Worm (Caenorhabditis elegans) whole organism, midembryonic: ENCODE measurements around the gene C44H9.6.

Experiments
- T22C8.4 ChIP-seq: fragments of 200-800 bp; sonication (Bioruptor generic); IDR thresholded peaks from 2 replicates; pipeline ENCODE4 v1.3.6; 2022; ENCODE audit warnings: missing genetic modification characterization, missing compliant biosample characterization
- cog-1 ChIP-seq: sonication (generic microtip); optimal IDR thresholded peaks from 2 replicates; lab custom pipeline; 2016; ENCODE audit warnings: missing genetic modification characterization, missing compliant biosample characterization
- flt-1 ChIP-seq: fragments of 200-800 bp; sonication (Bioruptor generic); IDR thresholded peaks from 2 replicates; pipeline ENCODE4 v1.3.6; 2022; ENCODE audit warnings: missing genetic modification characterization, missing compliant biosample characterization
- klf-2 ChIP-seq: fragments of 200-800 bp; sonication (Bioruptor generic); conservative IDR thresholded peaks from 2 replicates; pipeline ENCODE4 v1.3.6; 2022; ENCODE audit warnings: missing genetic modification reagents, missing genetic modification characterization, missing compliant biosample characterization
- ref-1 ChIP-seq: fragments of 200-800 bp; sonication (Bioruptor generic); conservative IDR thresholded peaks from 2 replicates; pipeline ENCODE4 v1.3.6; 2022; ENCODE audit warnings: missing genetic modification reagents, missing genetic modification characterization, missing compliant biosample characterization
- tab-1 ChIP-seq: fragments of 200-800 bp; sonication (Bioruptor generic); IDR thresholded peaks from 2 replicates; pipeline ENCODE4 v1.3.6; 2022; ENCODE audit warnings: missing genetic modification characterization, missing compliant biosample characterization
- ztf-23 ChIP-seq: fragments of 200-800 bp; sonication (Bioruptor generic); IDR thresholded peaks from 2 replicates; pipeline ENCODE4 v1.3.6; 2022; ENCODE audit warnings: missing genetic modification reagents, missing genetic modification characterization, missing compliant biosample characterization
- ztf-29 ChIP-seq: fragments of 200-800 bp; sonication (Bioruptor generic); IDR thresholded peaks from 2 replicates; pipeline ENCODE4 v1.3.6; 2022; ENCODE audit warnings: missing genetic modification reagents, missing genetic modification characterization, missing compliant biosample characterization

DNA sequence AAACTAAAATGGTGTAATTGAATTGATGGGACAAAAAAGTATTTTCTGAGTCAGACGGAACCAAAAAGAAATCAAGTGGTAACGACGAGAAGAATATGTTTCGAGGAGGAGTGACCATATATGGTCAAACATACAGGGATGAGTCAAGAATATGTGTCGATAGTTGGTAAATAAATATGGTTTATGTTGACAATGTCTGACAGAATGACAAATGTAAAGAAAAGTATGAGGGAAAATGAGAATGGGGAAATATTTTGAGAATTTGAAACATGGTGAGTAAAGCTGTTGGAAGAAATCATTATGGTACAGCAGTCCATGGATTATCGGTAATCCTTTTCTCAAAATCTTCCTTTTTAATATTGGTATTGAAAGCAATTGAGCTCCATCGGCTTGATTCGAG lies 22.9 kb upstream of the C44H9.6 start, which contains the start of gene nspg-1:
- no peak for TF ChIP-seq flt-1 (GFP tag; lab: Robert Waterston, UW)
- no peak for TF ChIP-seq tab-1 (GFP tag; lab: Robert Waterston, UW)
- TF ChIP-seq ztf-29 (GFP tag; lab: Robert Waterston, UW) = no peak
- no peak for TF ChIP-seq T22C8.4 (GFP tag; lab: Robert Waterston, UW)
- no peak for TF ChIP-seq klf-2 (GFP tag; lab: Robert Waterston, UW)
- TF ChIP-seq ztf-23 (GFP tag; lab: Robert Waterston, UW) = no peak
- TF ChIP-seq ref-1 = no peak
- no peak for TF ChIP-seq cog-1
